Fruit fly (Drosophila melanogaster) whole organism, adult: Measurements from ENCODE around the gene CG7246.

Experiments
- CG12768 ChIP-seq: fragments of 200-800 bp; sonication (Bioruptor generic); optimal IDR thresholded peaks from 2 replicates; lab custom pipeline; 2017; ENCODE audit warnings: missing biosample characterization, missing genetic modification characterization, mild to moderate bottlenecking, moderate library complexity, missing genetic modification reagents
- CG14711 ChIP-seq: fragments of 200-800 bp; sonication (Bioruptor generic); optimal IDR thresholded peaks from 2 replicates; lab custom pipeline; 2018; ENCODE audit warnings: missing biosample characterization, mild to moderate bottlenecking, missing genetic modification characterization, moderate library complexity
- CG1620 ChIP-seq: fragments of 200-800 bp; sonication (Bioruptor generic); optimal IDR thresholded peaks from 2 replicates; lab custom pipeline; 2016; ENCODE audit warnings: missing biosample characterization, missing genetic modification characterization
- Clk ChIP-seq: fragments of 200-800 bp; sonication (Bioruptor generic); optimal IDR thresholded peaks from 2 replicates; lab custom pipeline; 2017; ENCODE audit warnings: missing biosample characterization, missing genetic modification characterization
- Hr96 ChIP-seq: fragments of 200-800 bp; sonication (Bioruptor generic); optimal IDR thresholded peaks from 2 replicates; lab custom pipeline; 2016; ENCODE audit warnings: missing biosample characterization, missing genetic modification characterization
- Mnt ChIP-seq: fragments of 200-800 bp; sonication (Bioruptor generic); optimal IDR thresholded peaks from 2 replicates; lab custom pipeline; 2016; ENCODE audit warnings: missing biosample characterization, mild to moderate bottlenecking, missing genetic modification characterization
- bab1 ChIP-seq: fragments of 200-800 bp; sonication (Bioruptor generic); optimal IDR thresholded peaks from 3 replicates; lab custom pipeline; 2019; ENCODE audit warnings: missing biosample characterization, mild to moderate bottlenecking, missing genetic modification characterization, moderate library complexity
- cic ChIP-seq: fragments of 200-800 bp; sonication (Bioruptor generic); optimal IDR thresholded peaks from 2 replicates; lab custom pipeline; 2017; ENCODE audit warnings: missing biosample characterization, mild to moderate bottlenecking, missing genetic modification characterization, moderate library complexity
- kay ChIP-seq: fragments of 200-800 bp; sonication (Bioruptor generic); peaks from one replicate; lab custom pipeline; 2016; ENCODE audit warnings: missing biosample characterization, missing genetic modification characterization, borderline replicate concordance
- ovo ChIP-seq: fragments of 200-800 bp; sonication (Bioruptor generic); optimal IDR thresholded peaks from 2 replicates; lab custom pipeline; 2016; ENCODE audit warnings: missing biosample characterization, missing genetic modification characterization
- pad ChIP-seq: fragments of 200-800 bp; sonication (Bioruptor generic); optimal IDR thresholded peaks from 3 replicates; lab custom pipeline; 2017; ENCODE audit warnings: missing biosample characterization, missing genetic modification characterization, mild to moderate bottlenecking, moderate library complexity, missing genetic modification reagents
- toe ChIP-seq: fragments of 200-800 bp; sonication (Bioruptor generic); optimal IDR thresholded peaks from 2 replicates; lab custom pipeline; 2016; ENCODE audit warnings: missing biosample characterization, missing genetic modification characterization

DNA sequence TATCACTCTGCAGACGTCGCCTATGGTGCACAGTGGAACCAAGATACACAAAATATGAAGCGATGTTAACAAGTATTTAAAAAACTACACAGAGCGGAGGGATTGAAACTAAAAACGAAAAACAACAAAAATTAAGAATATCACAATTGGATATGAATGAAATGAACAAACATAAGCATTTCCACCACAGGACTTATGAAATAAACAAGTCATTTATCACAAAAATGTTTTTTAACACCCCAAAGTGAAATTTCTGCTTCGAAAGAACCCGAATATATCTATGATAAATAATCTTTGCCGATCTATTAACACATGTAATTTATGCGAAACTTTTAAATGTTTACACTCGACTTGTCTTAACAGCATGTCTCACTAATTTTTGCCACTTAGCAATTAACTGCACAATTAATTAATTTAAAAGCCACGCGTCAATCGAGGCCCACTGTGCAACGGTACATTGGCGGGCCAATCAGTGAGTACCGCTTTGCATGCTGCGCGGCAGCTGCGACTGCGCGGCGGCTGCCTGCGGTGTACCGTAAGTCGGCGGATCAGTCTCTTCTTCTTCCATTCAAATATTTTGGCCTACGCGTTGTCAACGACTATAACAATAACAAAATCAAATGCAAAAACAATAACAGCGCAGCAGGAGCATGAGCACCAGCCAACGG is 38.9 kb downstream of the CG7246 start:
- TF ChIP-seq kay (GFP tag; lab: Kevin White, UChicago) (no peak), pad (GFP tag; lab: Kevin White, UChicago) (peak; percentile 80), Hr96 (no peak), CG1620 (GFP tag; lab: Kevin White, UChicago) (no peak), Mnt (GFP tag; lab: Kevin White, UChicago) (no peak), CG12768 (no peak), ovo (GFP tag; lab: Kevin White, UChicago) (peak; percentile 69), Clk (GFP tag; lab: Kevin White, UChicago) (no peak), CG14711 (tag; lab: Kevin White, UChicago) (no peak), toe (GFP tag; lab: Kevin White, UChicago) (no peak), bab1 (GFP tag; lab: Kevin White, UChicago) (no peak), cic (GFP tag; lab: Kevin White, UChicago) (no peak)
